Fruit fly (Drosophila melanogaster) whole organism: ENCODE results near the gene CG3339.

Experiments used
- CG8478 ChIP-seq: fragments of >200 bp; optimal IDR thresholded peaks from 2 replicates; lab custom pipeline; 2018; ENCODE audit warnings: inconsistent platforms
- Dll ChIP-seq: fragments of >200 bp; optimal IDR thresholded peaks from 2 replicates; lab custom pipeline; 2017
- EcR ChIP-seq, 2 experiments: fragments of >200 bp; optimal IDR thresholded peaks; 2 replicates each; lab custom pipeline; 2017; ENCODE audit warnings: missing biosample characterization in 2 of 2, missing genetic modification characterization in 2 of 2, missing genetic modification reagents in 2 of 2
- pan ChIP-seq: fragments of >200 bp; optimal IDR thresholded peaks from 2 replicates; lab custom pipeline; 2017
- psq ChIP-seq: fragments of >200 bp; optimal IDR thresholded peaks from 2 replicates; lab custom pipeline; 2017
- usp ChIP-seq: fragments of >200 bp; optimal IDR thresholded peaks from 2 replicates; lab custom pipeline; 2017; ENCODE audit warnings: missing biosample characterization, missing genetic modification characterization, mixed read lengths

Gene CG3339

DNA sequence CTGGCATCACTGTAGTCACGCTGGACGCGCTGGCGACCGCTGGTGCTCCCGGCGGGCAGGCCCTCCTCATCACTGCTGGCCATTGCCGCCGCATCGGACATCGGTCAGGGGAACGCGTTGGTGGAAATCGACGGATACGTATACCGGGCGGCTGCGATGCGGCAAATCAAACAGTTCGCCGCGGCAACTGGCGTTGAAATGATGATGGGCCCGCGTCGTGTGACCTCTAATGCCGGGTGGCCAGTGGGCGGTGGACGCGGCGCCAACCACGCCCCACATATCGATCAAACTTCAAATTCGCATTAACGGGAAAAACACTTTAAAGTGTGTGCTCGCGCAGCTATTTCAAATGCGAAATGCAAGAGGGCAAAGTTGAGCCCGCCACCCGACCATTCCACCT is at the start of gene CG3339:
Gene CG3339 (minus strand): TSS at position 101 of the 400 bp plus-strand sequence.
- TF ChIP-seq Dll (no peak), pan (lab: Kevin White, UChicago) (no peak), EcR (GFP tag; optimal IDR thresholded peaks at IDR 0.05; lab: Kevin White, UChicago) (no peak), psq (lab: Kevin White, UChicago) (no peak), CG8478 (lab: Kevin White, UChicago) (no peak), usp (GFP tag; lab: Kevin White, UChicago) (no peak)

DNA sequence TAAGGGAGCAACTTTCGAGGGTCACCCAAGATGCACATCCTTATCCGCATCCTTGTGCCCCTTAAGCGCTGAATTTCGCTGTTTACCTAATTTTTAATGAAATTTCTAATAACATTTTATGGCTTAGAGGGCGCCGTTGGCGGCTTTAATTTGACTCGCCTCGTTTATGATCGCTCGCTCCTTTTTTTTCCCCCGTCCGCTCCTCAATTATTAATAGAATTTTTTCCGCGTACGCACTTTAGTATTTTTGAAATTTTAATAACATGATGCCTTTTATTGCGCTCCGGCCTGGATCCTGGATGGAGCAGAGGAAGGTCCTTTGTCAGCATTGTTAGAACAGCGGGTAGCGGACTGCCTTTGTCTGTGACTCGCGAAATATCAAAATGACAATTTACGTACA is 46.5 kb upstream of the CG3339 start, which contains the start of gene CG46335:
Gene CG46335 (minus strand): TSS at position 101 of the 400 bp plus-strand sequence.
- no peak for TF ChIP-seq CG8478 (lab: Kevin White, UChicago)
- TF ChIP-seq Dll, result no peak
- TF ChIP-seq pan (lab: Kevin White, UChicago), result no peak
- TF ChIP-seq EcR (GFP tag; optimal IDR thresholded peaks at IDR 0.05; lab: Kevin White, UChicago), result no peak
- TF ChIP-seq usp (GFP tag; lab: Kevin White, UChicago), result no peak
- TF ChIP-seq psq (lab: Kevin White, UChicago), result no peak

DNA sequence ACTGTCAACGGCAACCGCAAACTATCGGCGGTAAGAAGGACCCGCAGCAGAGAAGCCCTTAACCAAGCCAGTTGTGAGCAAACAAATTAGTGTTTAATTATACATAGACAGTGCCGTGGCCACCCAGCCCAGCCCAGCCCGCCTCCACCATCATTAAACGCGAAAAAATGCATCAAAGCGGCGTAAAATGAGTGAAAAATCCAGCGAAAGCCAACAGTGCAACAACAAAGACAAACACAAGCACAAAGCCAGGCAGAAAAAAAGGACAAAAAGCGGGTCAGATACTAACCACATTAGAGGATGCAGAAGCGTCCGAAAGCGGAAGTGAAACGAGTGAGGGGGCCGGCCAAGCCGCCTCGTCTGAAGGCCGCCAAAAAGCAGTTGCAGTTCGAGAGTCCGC is 18.2 kb upstream of the CG3339 start, which contains the start of gene CG42534:
Gene CG42534 (plus strand): TSS at position 301 of the 400 bp plus-strand sequence.
- TF ChIP-seq EcR (GFP tag; optimal IDR thresholded peaks at IDR 0.05; lab: Kevin White, UChicago) (no peak), Dll (no peak), usp (GFP tag; lab: Kevin White, UChicago) (no peak), psq (lab: Kevin White, UChicago) (no peak), CG8478 (lab: Kevin White, UChicago) (no peak), pan (lab: Kevin White, UChicago) (no peak)

DNA sequence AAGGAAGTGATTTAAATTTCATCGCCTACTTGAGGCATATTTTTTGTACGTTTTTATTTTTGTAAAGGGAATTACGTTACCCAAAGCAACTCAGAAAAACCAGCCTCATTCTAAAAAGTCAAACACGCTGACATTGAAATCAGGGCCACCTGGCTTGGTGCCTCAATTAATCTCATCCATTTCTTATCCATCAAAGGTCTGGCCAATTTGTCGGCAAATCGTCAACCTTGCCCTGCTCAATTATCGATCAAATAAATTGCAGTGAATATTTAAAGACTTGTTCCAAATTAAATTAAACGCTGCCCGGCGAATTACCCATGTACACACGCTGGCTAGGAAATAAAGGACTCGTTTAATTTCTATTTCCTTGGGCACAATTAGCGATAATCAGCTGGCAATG is 8.7 kb upstream of the CG3339 start, which contains the start of gene CG3330:
Gene CG3330 (minus strand): TSS at position 101 of the 400 bp plus-strand sequence.
- no peak for TF ChIP-seq CG8478 (lab: Kevin White, UChicago)
- no peak for TF ChIP-seq pan (lab: Kevin White, UChicago)
- no peak for TF ChIP-seq psq (lab: Kevin White, UChicago)
- no peak for TF ChIP-seq Dll
- no peak for TF ChIP-seq usp (GFP tag; lab: Kevin White, UChicago)
- no peak for TF ChIP-seq EcR (GFP tag; optimal IDR thresholded peaks at IDR 0.05; lab: Kevin White, UChicago)

DNA sequence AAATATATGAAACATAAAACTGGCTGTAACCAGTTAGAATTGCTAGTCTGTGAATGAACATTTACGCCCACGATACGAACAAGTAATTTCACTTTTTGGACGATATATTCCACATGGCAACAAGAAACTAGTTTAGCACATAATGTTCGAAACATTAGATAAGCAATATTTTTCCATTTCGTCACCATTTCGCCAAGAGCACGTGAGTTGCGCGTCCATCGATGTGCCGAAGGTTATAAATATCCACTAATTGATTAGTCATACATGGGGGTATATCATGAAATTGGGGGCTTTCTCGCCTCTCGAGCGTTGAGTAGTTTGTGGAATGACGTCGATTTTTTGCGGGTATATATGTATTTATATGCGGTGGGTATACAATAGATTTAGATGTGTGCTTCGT is 28.0 kb downstream of the CG3339 start:
- TF ChIP-seq usp (GFP tag; lab: Kevin White, UChicago), result no peak
- no peak for TF ChIP-seq CG8478 (lab: Kevin White, UChicago)
- no peak for TF ChIP-seq Dll
- no peak for TF ChIP-seq EcR (GFP tag; optimal IDR thresholded peaks at IDR 0.05; lab: Kevin White, UChicago)
- no peak for TF ChIP-seq pan (lab: Kevin White, UChicago)
- no peak for TF ChIP-seq psq (lab: Kevin White, UChicago)

DNA sequence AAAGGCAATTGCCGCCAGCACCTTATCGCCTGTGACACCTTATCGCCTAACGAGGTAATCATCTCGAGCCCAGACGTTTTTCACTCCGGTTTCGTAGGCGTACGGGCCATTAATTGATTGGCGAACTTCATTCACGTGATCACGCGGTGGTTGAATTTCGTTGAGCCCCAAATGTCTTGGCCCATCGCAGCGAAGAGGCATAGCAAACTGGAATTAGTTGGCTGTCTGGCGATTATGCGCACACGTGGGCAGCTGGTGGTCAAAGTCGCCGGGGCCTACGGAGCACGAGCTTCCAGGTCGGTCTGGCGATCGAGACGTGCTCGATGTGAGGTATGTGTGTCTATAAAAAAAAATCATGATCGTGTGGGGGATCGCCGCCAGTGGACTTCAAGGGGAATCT is 29.1 kb downstream of the CG3339 start:
- no peak for TF ChIP-seq CG8478 (lab: Kevin White, UChicago)
- no peak for TF ChIP-seq Dll

DNA sequence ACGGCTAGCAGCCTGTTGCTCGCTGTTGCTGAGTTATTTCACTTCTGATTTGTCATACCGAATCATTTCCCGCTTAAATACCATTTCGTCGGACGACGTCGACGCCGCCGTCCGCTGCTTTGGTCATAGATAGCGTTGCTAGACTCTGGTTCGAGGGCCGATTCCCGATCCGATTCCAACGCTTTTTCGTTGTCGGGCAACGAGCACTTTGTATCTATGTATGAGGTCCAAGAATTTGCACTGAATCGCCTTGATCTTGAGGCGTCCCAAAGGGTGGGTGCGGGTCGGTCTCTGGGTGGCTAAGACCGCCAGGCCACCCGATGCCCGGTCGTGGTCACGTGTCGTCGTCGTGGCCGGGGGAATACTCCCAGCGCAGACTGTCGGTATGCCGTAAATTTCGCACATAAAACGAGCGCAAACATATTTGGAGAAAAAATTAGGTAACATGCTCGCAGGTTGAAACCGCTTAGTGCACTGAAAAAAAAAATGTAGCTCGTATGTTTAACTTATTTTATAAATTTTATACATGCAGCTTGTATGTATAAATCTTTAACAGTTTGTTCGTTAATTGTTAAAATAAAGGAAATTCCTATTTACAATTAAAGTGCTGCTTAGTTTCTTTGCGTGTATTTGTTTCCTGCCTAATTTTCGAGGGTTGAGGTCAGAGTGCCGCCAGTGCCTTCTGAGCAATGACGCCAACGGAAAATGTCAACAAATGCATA is 29.8 kb downstream of the CG3339 start, which contains the start of gene CG3348:
Gene CG3348 (minus strand): TSS at position 51 of the 722 bp plus-strand sequence.
- TF ChIP-seq usp (GFP tag; lab: Kevin White, UChicago) (no peak), EcR (GFP tag; optimal IDR thresholded peaks at IDR 0.05; lab: Kevin White, UChicago) (no peak), Dll (no peak), psq (lab: Kevin White, UChicago) (no peak), pan (lab: Kevin White, UChicago) (no peak), CG8478 (lab: Kevin White, UChicago) (no peak)

DNA sequence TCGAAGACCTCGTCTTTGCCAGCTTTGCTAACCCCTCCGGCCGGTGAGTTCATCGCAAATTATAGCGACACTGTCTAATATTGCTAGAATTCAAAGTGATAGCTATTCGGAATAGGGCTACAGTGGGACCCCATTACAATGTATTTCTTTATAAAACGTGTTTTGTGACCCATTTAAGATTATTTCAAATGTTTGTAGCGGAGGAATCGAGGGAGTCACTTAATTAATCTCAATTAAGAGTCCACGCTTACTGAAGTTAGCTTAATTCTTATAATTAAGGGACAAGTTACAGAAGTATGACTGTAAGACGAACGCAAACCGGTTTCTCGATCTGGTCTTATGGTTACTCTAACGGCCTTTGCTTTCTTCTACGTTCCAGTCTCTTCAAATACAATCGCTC is 32.5 kb downstream of the CG3339 start:
- TF ChIP-seq psq (lab: Kevin White, UChicago) (no peak), CG8478 (lab: Kevin White, UChicago) (no peak), usp (GFP tag; lab: Kevin White, UChicago) (no peak), Dll (no peak), EcR (GFP tag; optimal IDR thresholded peaks at IDR 0.05; lab: Kevin White, UChicago) (no peak), pan (lab: Kevin White, UChicago) (no peak)

DNA sequence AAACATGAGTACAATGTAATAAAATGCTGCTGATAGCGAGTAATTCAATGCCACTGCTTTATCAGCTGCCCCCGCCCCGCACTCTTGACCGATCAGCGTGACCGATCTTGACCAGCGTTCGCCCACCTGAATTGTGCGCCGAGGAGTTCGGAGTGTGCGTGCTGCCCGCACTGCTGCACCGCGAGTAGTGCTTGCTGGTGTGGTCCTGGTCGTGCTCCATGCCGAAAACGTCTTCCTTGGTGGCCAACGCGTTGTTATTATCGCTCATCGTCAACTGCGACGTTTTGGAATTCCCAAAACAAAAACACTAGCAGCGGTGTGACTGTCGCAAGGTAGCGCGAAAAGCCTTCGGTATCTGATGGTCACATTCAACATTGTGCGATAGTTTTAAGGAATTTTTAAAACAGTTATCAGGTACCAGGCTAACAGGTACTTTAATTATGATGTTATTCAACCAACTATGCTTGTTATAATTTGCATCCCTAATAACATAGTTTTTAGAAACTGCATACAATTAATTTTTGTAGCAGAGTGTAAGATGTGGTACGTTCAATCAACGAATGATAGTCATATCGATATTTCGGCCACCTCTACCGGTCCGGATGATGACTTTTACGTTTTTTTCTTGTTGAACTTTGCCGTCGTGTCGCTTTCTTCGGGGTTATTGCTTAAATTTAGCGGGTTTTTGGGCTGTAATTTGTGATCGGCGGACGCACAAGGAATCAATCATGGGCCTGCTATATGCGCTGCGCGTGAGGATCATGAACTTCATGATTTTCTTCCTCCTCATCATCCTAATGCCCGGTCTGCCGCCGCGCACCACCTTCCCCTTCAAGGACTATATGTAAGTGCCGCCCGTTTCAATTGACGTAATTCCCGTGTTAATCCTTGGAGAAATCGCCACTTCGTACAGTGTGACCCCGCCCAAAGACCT is 33.7 kb downstream of the CG3339 start, which contains the start of the genes bigmax and Hmu:
Gene bigmax (minus strand): TSS at position 325 of the 934 bp plus-strand sequence.
Gene Hmu (plus strand): TSS at position 568 of the 934 bp plus-strand sequence.
- TF ChIP-seq Dll, result peak; percentile 34
- no peak for TF ChIP-seq psq (lab: Kevin White, UChicago)

DNA sequence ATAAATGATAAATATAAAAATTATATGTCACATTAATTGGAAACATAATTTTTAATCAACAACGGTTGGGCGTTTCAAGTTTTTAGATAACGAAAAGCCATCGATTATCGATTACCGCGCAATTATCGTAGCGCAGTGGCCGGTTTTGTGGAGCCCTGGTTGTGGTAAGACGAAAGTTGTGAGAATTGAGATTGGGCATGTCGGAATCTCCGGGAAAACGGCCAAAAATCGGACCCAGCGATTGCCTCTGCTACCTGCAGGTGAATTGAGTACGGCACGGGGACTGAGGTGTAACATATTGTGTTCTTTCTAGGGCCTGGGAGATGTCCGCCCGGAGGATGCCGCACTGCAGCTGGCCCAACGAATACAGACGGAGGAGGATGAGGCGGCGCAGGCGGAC is 38.5 kb downstream of the CG3339 start, which contains the start of gene CG3368:
Gene CG3368 (plus strand): TSS at position 136 of the 400 bp plus-strand sequence.
- no peak for TF ChIP-seq EcR (GFP tag; optimal IDR thresholded peaks at IDR 0.05; lab: Kevin White, UChicago)
- no peak for TF ChIP-seq CG8478 (lab: Kevin White, UChicago)
- TF ChIP-seq psq (lab: Kevin White, UChicago), result no peak
- TF ChIP-seq usp (GFP tag; lab: Kevin White, UChicago), result no peak
- no peak for TF ChIP-seq pan (lab: Kevin White, UChicago)
- no peak for TF ChIP-seq Dll

DNA sequence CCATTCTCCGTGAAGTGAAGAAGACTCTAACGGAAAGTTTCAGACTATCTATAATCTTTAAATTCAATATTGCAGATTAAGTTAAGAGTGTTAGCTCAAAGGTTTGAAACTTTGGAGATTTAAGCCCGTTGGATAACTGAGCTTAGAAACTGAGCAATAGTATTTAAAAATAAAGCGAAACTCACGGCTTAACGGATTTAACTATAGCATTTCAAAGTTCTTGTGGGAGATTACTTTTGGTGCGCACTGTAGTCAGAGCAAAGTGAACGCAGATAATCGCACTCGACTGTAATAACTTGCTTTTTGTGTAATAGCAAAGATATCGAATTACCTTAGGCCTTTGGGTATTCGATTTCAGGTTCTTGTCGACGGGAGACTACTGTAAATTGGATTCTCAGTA is 39.8 kb downstream of the CG3339 start, which contains the start of gene mrt:
Gene mrt (minus strand): TSS at position 376 of the 400 bp plus-strand sequence.
- TF ChIP-seq psq (lab: Kevin White, UChicago), result no peak
- TF ChIP-seq pan (lab: Kevin White, UChicago), result no peak
